Fruit fly (Drosophila melanogaster) whole organism, embryonic: ENCODE data around the gene CG13670.
A peak's percentile ranks its signal among the peaks of the same experiment; 100 is the strongest.

ENCODE experiments used
- Ada2b ChIP-seq: fragments of 200-800 bp; sonication (Bioruptor generic); IDR thresholded peaks from 2 replicates; pipeline ENCODE4 v1.3.6; 2022; ENCODE audit warnings: missing biosample characterization, missing genetic modification characterization
- Antp ChIP-seq: fragments of 200-800 bp; sonication (Bioruptor generic); optimal IDR thresholded peaks from 3 replicates; lab custom pipeline; 2016; ENCODE audit warnings: missing biosample characterization, missing genetic modification characterization
- Bteb2 ChIP-seq: fragments of 200-800 bp; sonication (Bioruptor generic); optimal IDR thresholded peaks from 2 replicates; lab custom pipeline; 2016; ENCODE audit warnings: missing biosample characterization, missing genetic modification characterization
- CG10366 ChIP-seq: fragments of 200-800 bp; sonication (Bioruptor generic); IDR thresholded peaks from 2 replicates; pipeline ENCODE4 v1.3.6; 2022; ENCODE audit warnings: missing biosample characterization, missing genetic modification characterization
- CG10543 ChIP-seq: fragments of 200-800 bp; sonication (Bioruptor generic); optimal IDR thresholded peaks from 3 replicates; lab custom pipeline; 2017; ENCODE audit warnings: missing biosample characterization, mild to moderate bottlenecking, missing genetic modification characterization, moderate library complexity
- CG11093 ChIP-seq: fragments of 200-800 bp; sonication (Bioruptor generic); IDR thresholded peaks from 3 replicates; pipeline ENCODE4 v1.3.6; 2022; ENCODE audit warnings: missing biosample characterization, missing genetic modification characterization
- CG11456 ChIP-seq: fragments of 200-800 bp; sonication (Bioruptor generic); IDR thresholded peaks from 3 replicates; pipeline ENCODE4 v1.3.6; 2022; ENCODE audit warnings: missing biosample characterization, missing genetic modification characterization
- CG12219 ChIP-seq: fragments of 200-800 bp; sonication (Bioruptor generic); optimal IDR thresholded peaks from 3 replicates; lab custom pipeline; 2018; ENCODE audit warnings: missing biosample characterization, mild to moderate bottlenecking, missing genetic modification characterization
- CG12769 ChIP-seq: fragments of 200-800 bp; sonication (Bioruptor generic); optimal IDR thresholded peaks from 2 replicates; lab custom pipeline; 2019; ENCODE audit warnings: missing biosample characterization, mild to moderate bottlenecking, missing genetic modification characterization, moderate library complexity
- CG15514 ChIP-seq: fragments of 200-800 bp; sonication (Bioruptor generic); optimal IDR thresholded peaks from 3 replicates; lab custom pipeline; 2017; ENCODE audit warnings: missing biosample characterization, missing genetic modification characterization, mild to moderate bottlenecking, moderate library complexity, missing genetic modification reagents
- CG15601 ChIP-seq: fragments of 200-800 bp; sonication (Bioruptor generic); optimal IDR thresholded peaks from 3 replicates; lab custom pipeline; 2019; ENCODE audit warnings: missing biosample characterization, mild to moderate bottlenecking, missing genetic modification characterization, moderate library complexity
- CG17328 ChIP-seq: fragments of 200-800 bp; sonication (Bioruptor generic); IDR thresholded peaks from 2 replicates; pipeline ENCODE4 v1.3.6; 2022; ENCODE audit warnings: missing biosample characterization, missing genetic modification characterization
- CG31365 ChIP-seq: fragments of 200-800 bp; sonication (Bioruptor generic); optimal IDR thresholded peaks from 2 replicates; lab custom pipeline; 2018; ENCODE audit warnings: missing biosample characterization, mild to moderate bottlenecking, missing genetic modification characterization
- CG43689 ChIP-seq: fragments of 200-800 bp; sonication (Bioruptor generic); IDR thresholded peaks from 2 replicates; pipeline ENCODE4 v1.3.6; 2022; ENCODE audit warnings: missing biosample characterization, missing genetic modification characterization
- CG4617 ChIP-seq: fragments of 200-800 bp; sonication (Bioruptor generic); optimal IDR thresholded peaks from 3 replicates; lab custom pipeline; 2016; ENCODE audit warnings: missing biosample characterization, missing genetic modification characterization, borderline replicate concordance
- CG6791 ChIP-seq: fragments of 200-800 bp; sonication (Bioruptor generic); IDR thresholded peaks from 3 replicates; pipeline ENCODE4 v1.3.6; 2022; ENCODE audit warnings: missing biosample characterization, missing genetic modification characterization; ENCODE audit not compliant: partially characterized antibody
- CG8478 ChIP-seq: fragments of >200 bp; optimal IDR thresholded peaks from 2 replicates; lab custom pipeline; 2018
- CG9797 ChIP-seq: fragments of 200-800 bp; sonication (Bioruptor generic); optimal IDR thresholded peaks from 3 replicates; lab custom pipeline; 2018; ENCODE audit warnings: missing biosample characterization, mild to moderate bottlenecking, missing genetic modification characterization
- CoRest ChIP-seq: fragments of 200-800 bp; sonication (Bioruptor generic); optimal IDR thresholded peaks from 3 replicates; lab custom pipeline; 2018; ENCODE audit warnings: missing biosample characterization, mild to moderate bottlenecking, missing genetic modification characterization, moderate library complexity
- CrebB ChIP-seq: fragments of 200-800 bp; sonication (Bioruptor generic); optimal IDR thresholded peaks from 3 replicates; lab custom pipeline; 2018; ENCODE audit warnings: missing biosample characterization, mild to moderate bottlenecking, missing genetic modification characterization
- Dip3 ChIP-seq: fragments of 200-800 bp; sonication (Bioruptor generic); optimal IDR thresholded peaks from 3 replicates; lab custom pipeline; 2016; ENCODE audit warnings: missing biosample characterization, missing genetic modification characterization
- Dll ChIP-seq: fragments of 200-800 bp; sonication (Bioruptor generic); IDR thresholded peaks from 4 replicates; pipeline ENCODE4 v1.3.6; 2022; ENCODE audit warnings: missing biosample characterization, missing genetic modification characterization; ENCODE audit not compliant: partially characterized antibody
- Doc2 ChIP-seq: fragments of 200-800 bp; sonication (Bioruptor generic); IDR thresholded peaks from 2 replicates; pipeline ENCODE4 v1.3.6; 2022; ENCODE audit warnings: missing biosample characterization, missing genetic modification characterization
- Doc3 ChIP-seq: fragments of 200-800 bp; sonication (Bioruptor generic); IDR thresholded peaks from 3 replicates; pipeline ENCODE4 v1.3.6; 2022; ENCODE audit warnings: missing biosample characterization, missing genetic modification characterization; ENCODE audit not compliant: partially characterized antibody
- Dp ChIP-seq: fragments of 200-800 bp; sonication (Bioruptor generic); optimal IDR thresholded peaks from 2 replicates; lab custom pipeline; 2018; ENCODE audit warnings: missing biosample characterization, mild to moderate bottlenecking, missing genetic modification characterization, moderate library complexity
- Elba2 ChIP-seq: fragments of 200-800 bp; sonication (Bioruptor generic); optimal IDR thresholded peaks from 3 replicates; lab custom pipeline; 2016; ENCODE audit warnings: missing biosample characterization, missing genetic modification characterization
- Med ChIP-seq: fragments of 200-800 bp; sonication (Bioruptor generic); peaks from one replicate; lab custom pipeline; 2016; ENCODE audit warnings: missing biosample characterization, missing genetic modification characterization, mild to moderate bottlenecking, inconsistent platforms, moderate library complexity
- Pdp1 ChIP-seq, 2 experiments: fragments of 200-800 bp; sonication (Bioruptor generic); optimal IDR thresholded peaks; 3 replicates each; lab custom pipeline; 2016; ENCODE audit warnings: missing biosample characterization in 2 of 2, missing genetic modification characterization in 2 of 2, mild to moderate bottlenecking in 1 of 2, moderate library complexity in 1 of 2
- Poxn ChIP-seq: fragments of 200-800 bp; sonication (Bioruptor generic); IDR thresholded peaks from 2 replicates; pipeline ENCODE4 v1.3.6; 2022; ENCODE audit warnings: missing biosample characterization, missing genetic modification characterization
- Rx ChIP-seq: fragments of 200-800 bp; sonication (Bioruptor generic); IDR thresholded peaks from 2 replicates; pipeline ENCODE4 v1.3.6; 2022; ENCODE audit warnings: missing biosample characterization, missing genetic modification characterization
- Side ChIP-seq: fragments of 200-800 bp; sonication (Bioruptor generic); optimal IDR thresholded peaks from 2 replicates; lab custom pipeline; 2016; ENCODE audit warnings: missing biosample characterization, missing genetic modification characterization
- Usf ChIP-seq: fragments of 200-800 bp; sonication (Bioruptor generic); optimal IDR thresholded peaks from 2 replicates; lab custom pipeline; 2017; ENCODE audit warnings: missing genotype, missing biosample characterization, missing genetic modification characterization
- crp ChIP-seq, 2 experiments: fragments of 200-800 bp; sonication (Bioruptor generic); optimal IDR thresholded peaks; 2 replicates in 1 of 2; 3 replicates in 1 of 2; lab custom pipeline; 2017; ENCODE audit warnings: missing biosample characterization in 2 of 2, missing genetic modification characterization in 2 of 2, mild to moderate bottlenecking in 1 of 2, moderate library complexity in 1 of 2
- en ChIP-seq: fragments of 200-800 bp; sonication (Bioruptor generic); optimal IDR thresholded peaks from 2 replicates; lab custom pipeline; 2016; ENCODE audit warnings: missing biosample characterization, missing genetic modification characterization
- esg ChIP-seq: fragments of 200-800 bp; sonication (Bioruptor generic); conservative IDR thresholded peaks from 2 replicates; pipeline ENCODE4 v1.3.6; 2022; ENCODE audit warnings: missing biosample characterization, missing genetic modification characterization
- fd64A ChIP-seq: fragments of 200-800 bp; sonication (Bioruptor generic); optimal IDR thresholded peaks from 3 replicates; lab custom pipeline; 2018; ENCODE audit warnings: missing biosample characterization, mild to moderate bottlenecking, missing genetic modification characterization
- fd96Cb ChIP-seq: fragments of 200-800 bp; sonication (Bioruptor generic); optimal IDR thresholded peaks from 2 replicates; lab custom pipeline; 2018; ENCODE audit warnings: missing biosample characterization, mild to moderate bottlenecking, missing genetic modification characterization, moderate library complexity
- grau ChIP-seq: fragments of 200-800 bp; optimal IDR thresholded peaks from 3 replicates; lab custom pipeline; 2019; ENCODE audit warnings: missing biosample characterization, mild to moderate bottlenecking, missing genetic modification characterization, moderate library complexity
- insv ChIP-seq, 2 experiments: fragments of 200-800 bp; sonication (Bioruptor generic); optimal IDR thresholded peaks; 3 replicates each; lab custom pipeline; 2016 to 2018; ENCODE audit warnings: missing biosample characterization in 2 of 2, missing genetic modification characterization in 2 of 2
- jigr1 ChIP-seq: fragments of 200-800 bp; sonication (Bioruptor generic); IDR thresholded peaks from 3 replicates; pipeline ENCODE4 v1.3.6; 2022; ENCODE audit warnings: missing biosample characterization, missing genetic modification characterization
- ken ChIP-seq: fragments of 200-800 bp; sonication (Bioruptor generic); IDR thresholded peaks from 3 replicates; pipeline ENCODE4 v1.3.6; 2022; ENCODE audit warnings: missing biosample characterization, missing genetic modification characterization
- nmo ChIP-seq: fragments of 200-800 bp; sonication (Bioruptor generic); optimal IDR thresholded peaks from 2 replicates; lab custom pipeline; 2018; ENCODE audit warnings: missing biosample characterization, mild to moderate bottlenecking, missing genetic modification characterization, moderate library complexity
- nom ChIP-seq: fragments of 200-800 bp; sonication (Bioruptor generic); optimal IDR thresholded peaks from 2 replicates; lab custom pipeline; 2017; ENCODE audit warnings: missing biosample characterization, missing genetic modification characterization, mild to moderate bottlenecking, moderate library complexity, missing genetic modification reagents
- peb ChIP-seq: fragments of 200-800 bp; sonication (Bioruptor generic); IDR thresholded peaks from 2 replicates; pipeline ENCODE4 v1.3.6; 2022; ENCODE audit warnings: missing biosample characterization, missing genetic modification characterization
- slou ChIP-seq: fragments of 200-800 bp; sonication (Bioruptor generic); optimal IDR thresholded peaks from 3 replicates; lab custom pipeline; 2016; ENCODE audit warnings: missing biosample characterization, missing genetic modification characterization
- sna ChIP-seq: fragments of 200-800 bp; sonication (Bioruptor generic); IDR thresholded peaks from 2 replicates; pipeline ENCODE4 v1.3.6; 2022; ENCODE audit warnings: missing biosample characterization, missing genetic modification characterization; ENCODE audit not compliant: partially characterized antibody
- sr ChIP-seq: fragments of 200-800 bp; sonication (Bioruptor generic); IDR thresholded peaks from 3 replicates; pipeline ENCODE4 v1.3.6; 2022; ENCODE audit warnings: missing biosample characterization, missing genetic modification characterization
- ssp ChIP-seq: fragments of 200-800 bp; sonication (Bioruptor generic); IDR thresholded peaks from 2 replicates; pipeline ENCODE4 v1.3.6; 2022; ENCODE audit warnings: missing biosample characterization, missing genetic modification characterization
- tio ChIP-seq: fragments of 200-800 bp; sonication (Bioruptor generic); optimal IDR thresholded peaks from 2 replicates; lab custom pipeline; 2017; ENCODE audit warnings: missing biosample characterization, missing genetic modification characterization, inconsistent platforms
- twi ChIP-seq: fragments of 200-800 bp; optimal IDR thresholded peaks from 2 replicates; lab custom pipeline; 2019; ENCODE audit warnings: missing biosample characterization, mild to moderate bottlenecking, missing genetic modification characterization, moderate library complexity
- unpg ChIP-seq: fragments of 200-800 bp; sonication (Bioruptor generic); optimal IDR thresholded peaks from 3 replicates; lab custom pipeline; 2018; ENCODE audit warnings: missing biosample characterization, mild to moderate bottlenecking, missing genetic modification characterization, moderate library complexity
- z ChIP-seq: fragments of 200-800 bp; sonication (Bioruptor generic); IDR thresholded peaks from 3 replicates; pipeline ENCODE4 v1.3.6; 2022; ENCODE audit warnings: missing biosample characterization, missing genetic modification characterization

Gene CG13670

DNA sequence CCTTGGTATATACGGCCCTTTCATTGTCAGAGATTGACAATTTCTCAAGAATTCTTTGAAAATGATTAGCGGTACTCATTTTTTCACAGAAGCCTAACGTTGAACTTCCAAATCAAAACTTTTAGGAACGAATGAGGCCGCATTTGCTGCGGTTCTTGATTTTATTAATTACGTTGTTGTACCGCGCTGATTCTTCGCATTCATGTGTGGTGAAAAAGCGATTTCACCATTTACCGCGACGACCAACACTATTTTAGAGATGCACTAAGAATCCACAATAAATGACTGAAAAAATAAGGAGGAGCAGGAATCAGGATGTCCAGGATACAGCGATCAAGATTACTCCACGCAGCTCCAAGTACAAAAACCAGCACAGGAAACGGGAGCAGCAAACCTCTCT is 16.7 kb upstream of the CG13670 start, which contains the start of the genes CG7194 and Sbp2 (continued):
- no peak for TF ChIP-seq sr (GFP tag; lab: Robert Waterston, UW)
- no peak for TF ChIP-seq Rx
- TF ChIP-seq en (GFP tag; lab: Kevin White, UChicago), result no peak
- TF ChIP-seq CG31365 (tag; lab: Kevin White, UChicago), result no peak
- peak; percentile 38 for TF ChIP-seq Med (GFP tag; lab: Kevin White, UChicago)
- TF ChIP-seq CG12219 (GFP tag; lab: Kevin White, UChicago), result no peak
- TF ChIP-seq crp (GFP tag; optimal IDR thresholded peaks at IDR 0.05; lab: Kevin White, UChicago), result no peak
- no peak for TF ChIP-seq Antp (GFP tag; lab: Kevin White, UChicago)
- TF ChIP-seq fd64A (GFP tag; lab: Kevin White, UChicago), result no peak
- no peak for TF ChIP-seq fd96Cb (tag; lab: Kevin White, UChicago)
- TF ChIP-seq Dll, result peak; percentile 37; the same call in 1 of the 4 replicates
- no peak for TF ChIP-seq ssp (GFP tag; lab: Robert Waterston, UW)
- no peak for TF ChIP-seq slou (GFP tag; lab: Kevin White, UChicago)
- no peak for TF ChIP-seq ken
- TF ChIP-seq Doc3 (GFP tag; lab: Robert Waterston, UW), result no peak
- TF ChIP-seq jigr1 (GFP tag; lab: Robert Waterston, UW), result no peak
- TF ChIP-seq unpg (GFP tag; lab: Kevin White, UChicago), result no peak
- TF ChIP-seq CG15601 (tag; lab: Kevin White, UChicago), result no peak
- TF ChIP-seq Bteb2 (GFP tag; lab: Kevin White, UChicago), result no peak
- no peak for TF ChIP-seq Elba2 (GFP tag; lab: Kevin White, UChicago)
- TF ChIP-seq CoRest (tag; lab: Kevin White, UChicago), result no peak
- no peak for TF ChIP-seq Usf
- no peak for TF ChIP-seq insv (GFP tag; optimal IDR thresholded peaks at IDR 0.05; lab: Kevin White, UChicago)
- no peak for TF ChIP-seq Ada2b
- TF ChIP-seq CG9797, result no peak
- no peak for TF ChIP-seq grau (tag; lab: Kevin White, UChicago)
- no peak for TF ChIP-seq CG15514 (GFP tag; lab: Kevin White, UChicago)
- no peak for TF ChIP-seq CrebB (tag; lab: Kevin White, UChicago)
- no peak for TF ChIP-seq Side (GFP tag; lab: Kevin White, UChicago)
- no peak for TF ChIP-seq peb (GFP tag; lab: Robert Waterston, UW)
- TF ChIP-seq esg (GFP tag; lab: Robert Waterston, UW), result no peak
- TF ChIP-seq z (GFP tag; lab: Robert Waterston, UW), result no peak
- no peak for TF ChIP-seq sna (GFP tag; lab: Robert Waterston, UW)
- no peak for TF ChIP-seq twi
- TF ChIP-seq tio (GFP tag; lab: Kevin White, UChicago), result no peak
- TF ChIP-seq CG12769 (tag; lab: Kevin White, UChicago), result no peak
- no peak for TF ChIP-seq Pdp1 (GFP tag; optimal IDR thresholded peaks at IDR 0.05; lab: Kevin White, UChicago)
- TF ChIP-seq Dp (GFP tag; lab: Kevin White, UChicago), result peak; percentile 53
- TF ChIP-seq CG17328 (GFP tag; lab: Robert Waterston, UW), result no peak
- TF ChIP-seq nom, result peak; percentile 1
- TF ChIP-seq CG11093 (GFP tag; lab: Robert Waterston, UW), result no peak
- no peak for TF ChIP-seq CG10366 (GFP tag; lab: Robert Waterston, UW)
- TF ChIP-seq nmo (GFP tag; lab: Kevin White, UChicago), result no peak
- TF ChIP-seq CG4617 (GFP tag; lab: Kevin White, UChicago), result peak; percentile 20
- TF ChIP-seq Dip3, result no peak
- TF ChIP-seq CG10543 (GFP tag; lab: Kevin White, UChicago), result no peak
- no peak for TF ChIP-seq CG43689
- TF ChIP-seq CG6791 (GFP tag; lab: Robert Waterston, UW), result no peak
- no peak for TF ChIP-seq Doc2
- no peak for TF ChIP-seq Poxn (GFP tag; lab: Robert Waterston, UW)
- no peak for TF ChIP-seq CG8478 (lab: Kevin White, UChicago)
- no peak for TF ChIP-seq CG11456
